ENCODE assay signal across 1 fruit fly cellular context in genomic region chr2L:19323530-19324023, dm6.
TF ChIP-seq lines count a peak whose summit lies in the region.

No protein-coding gene starts in this region.

TF ChIP-seq in whole organism, embryonic, 481 proteins besides CTCF, POLR2A, EP300 and RAD21 (continued from another document):
- TF ChIP-seq gro (GFP tag; optimal IDR thresholded peaks at IDR 0.05; lab: Kevin White, UChicago): no peak
- no peak for TF ChIP-seq Ptx1 (GFP tag; IDR thresholded peaks at IDR 0.05; lab: Robert Waterston, UW)
- TF ChIP-seq pros (GFP tag; optimal IDR thresholded peaks at IDR 0.05; lab: Kevin White, UChicago): peak; percentile 46
- no peak for TF ChIP-seq Lpt (GFP tag; optimal IDR thresholded peaks at IDR 0.05; lab: Kevin White, UChicago)
- TF ChIP-seq otp (GFP tag; IDR thresholded peaks at IDR 0.05; lab: Robert Waterston, UW): no peak
- no peak for TF ChIP-seq Spps (tag; optimal IDR thresholded peaks at IDR 0.05; lab: Kevin White, UChicago)
- no peak for TF ChIP-seq CG15011 (GFP tag; optimal IDR thresholded peaks at IDR 0.05; lab: Kevin White, UChicago)
- no peak for TF ChIP-seq Med (GFP tag; lab: Kevin White, UChicago)
- peak; percentile 35 for TF ChIP-seq CG6254 (GFP tag; optimal IDR thresholded peaks at IDR 0.05; lab: Kevin White, UChicago)
- TF ChIP-seq cad (GFP tag; optimal IDR thresholded peaks at IDR 0.05; lab: Kevin White, UChicago): peak; percentile 87
- no peak for TF ChIP-seq PHDP (tag; optimal IDR thresholded peaks at IDR 0.05; lab: Kevin White, UChicago)
- no peak for TF ChIP-seq CG3407 (GFP tag; optimal IDR thresholded peaks at IDR 0.05; lab: Kevin White, UChicago)
- TF ChIP-seq stwl (tag; optimal IDR thresholded peaks at IDR 0.05; lab: Kevin White, UChicago): no peak
- TF ChIP-seq odd (GFP tag; optimal IDR thresholded peaks at IDR 0.05; lab: Kevin White, UChicago): peak; percentile 39
- peak; percentile 94 for TF ChIP-seq zen (tag; optimal IDR thresholded peaks at IDR 0.05; lab: Kevin White, UChicago)
- TF ChIP-seq rib (GFP tag; IDR thresholded peaks at IDR 0.05; lab: Robert Waterston, UW): no peak
- no peak for TF ChIP-seq bab2 (GFP tag; optimal IDR thresholded peaks at IDR 0.05; lab: Kevin White, UChicago)
- no peak for TF ChIP-seq CG12104 (GFP tag; optimal IDR thresholded peaks at IDR 0.05; lab: Kevin White, UChicago)
- TF ChIP-seq pita (GFP tag; optimal IDR thresholded peaks at IDR 0.05; lab: Kevin White, UChicago): no peak
- TF ChIP-seq trem (tag; optimal IDR thresholded peaks at IDR 0.05; lab: Kevin White, UChicago): no peak
- no peak for TF ChIP-seq dysf (GFP tag; IDR thresholded peaks at IDR 0.05; lab: Robert Waterston, UW)
- no peak for TF ChIP-seq CG10959 (GFP tag; IDR thresholded peaks at IDR 0.05; lab: Robert Waterston, UW)
- TF ChIP-seq CG34422 (GFP tag; IDR thresholded peaks at IDR 0.05; lab: Robert Waterston, UW): no peak
- TF ChIP-seq bigmax (GFP tag; optimal IDR thresholded peaks at IDR 0.05; lab: Kevin White, UChicago): no peak
- TF ChIP-seq CG5953 (GFP tag; IDR thresholded peaks at IDR 0.05; lab: Robert Waterston, UW): no peak
- no peak for TF ChIP-seq Poxn (GFP tag; IDR thresholded peaks at IDR 0.05; lab: Robert Waterston, UW)
- no peak for TF ChIP-seq Pdp1 (GFP tag; optimal IDR thresholded peaks at IDR 0.05; lab: Kevin White, UChicago)
- no peak for TF ChIP-seq wek (GFP tag; optimal IDR thresholded peaks at IDR 0.05; lab: Kevin White, UChicago)
- TF ChIP-seq vnd (GFP tag; IDR thresholded peaks at IDR 0.05; lab: Robert Waterston, UW; ENCODE audit: partially characterized antibody): no peak
- no peak for TF ChIP-seq ash1 (GFP tag; optimal IDR thresholded peaks at IDR 0.05; lab: Kevin White, UChicago)
- TF ChIP-seq Kr (GFP tag; optimal IDR thresholded peaks at IDR 0.05; lab: Kevin White, UChicago): peak; percentile 99
- no peak for TF ChIP-seq hth (optimal IDR thresholded peaks at IDR 0.05; lab: Kevin White, UChicago)
- TF ChIP-seq TFAM (GFP tag; optimal IDR thresholded peaks at IDR 0.05; lab: Kevin White, UChicago): no peak
- no peak for TF ChIP-seq z (GFP tag; IDR thresholded peaks at IDR 0.05; lab: Robert Waterston, UW)
- TF ChIP-seq eve (GFP tag; optimal IDR thresholded peaks at IDR 0.05; lab: Kevin White, UChicago): no peak
- no peak for TF ChIP-seq CG7963 (GFP tag; IDR thresholded peaks at IDR 0.05; lab: Robert Waterston, UW; ENCODE audit: partially characterized antibody)
- TF ChIP-seq grn (GFP tag; optimal IDR thresholded peaks at IDR 0.05; lab: Kevin White, UChicago): peak; percentile 99
- TF ChIP-seq Opbp (GFP tag; IDR thresholded peaks at IDR 0.05; lab: Robert Waterston, UW; ENCODE audit: partially characterized antibody): no peak
- TF ChIP-seq CG16813 (GFP tag; IDR thresholded peaks at IDR 0.05; lab: Robert Waterston, UW; ENCODE audit: partially characterized antibody): no peak
- TF ChIP-seq prd (optimal IDR thresholded peaks at IDR 0.05; lab: Kevin White, UChicago): no peak
- 0 out of 3 replicates have a peak, but pooled peaks have one; percentile 39 for TF ChIP-seq prd (GFP tag; IDR thresholded peaks at IDR 0.05; lab: Robert Waterston, UW)
- no peak for TF ChIP-seq yki (optimal IDR thresholded peaks at IDR 0.05; lab: Kevin White, UChicago)
- TF ChIP-seq CG18262 (tag; optimal IDR thresholded peaks at IDR 0.05; lab: Kevin White, UChicago): no peak
- no peak for TF ChIP-seq Bgb (GFP tag; IDR thresholded peaks at IDR 0.05; lab: Robert Waterston, UW; ENCODE audit: partially characterized antibody)
- no peak for TF ChIP-seq CG1602 (GFP tag; optimal IDR thresholded peaks at IDR 0.05; lab: Kevin White, UChicago)
- no peak for TF ChIP-seq Fer3 (tag; optimal IDR thresholded peaks at IDR 0.05; lab: Kevin White, UChicago)
- no peak for TF ChIP-seq dimm (GFP tag; IDR thresholded peaks at IDR 0.05; lab: Robert Waterston, UW)
- peak; percentile 60 for TF ChIP-seq twi (tag; optimal IDR thresholded peaks at IDR 0.05; lab: Kevin White, UChicago)
- no peak for TF ChIP-seq CG17568 (GFP tag; optimal IDR thresholded peaks at IDR 0.05; lab: Kevin White, UChicago)
- no peak for TF ChIP-seq jigr1 (GFP tag; IDR thresholded peaks at IDR 0.05; lab: Robert Waterston, UW)
- TF ChIP-seq esg (GFP tag; conservative IDR thresholded peaks at IDR 0.05; lab: Robert Waterston, UW): no peak
- no peak for TF ChIP-seq emc (GFP tag; optimal IDR thresholded peaks at IDR 0.05; lab: Kevin White, UChicago)
- no peak for TF ChIP-seq CG12071 (GFP tag; optimal IDR thresholded peaks at IDR 0.05; lab: Kevin White, UChicago)
- no peak for TF ChIP-seq Nf-YA (GFP tag; IDR thresholded peaks at IDR 0.05; lab: Robert Waterston, UW)
- TF ChIP-seq sens (GFP tag; lab: Kevin White, UChicago): no peak
- peak; percentile 99 for TF ChIP-seq CG15479 (GFP tag; optimal IDR thresholded peaks at IDR 0.05; lab: Kevin White, UChicago)
- TF ChIP-seq HLH4C (GFP tag; IDR thresholded peaks at IDR 0.05; lab: Robert Waterston, UW; ENCODE audit: partially characterized antibody): no peak
- TF ChIP-seq Ada2b (GFP tag; IDR thresholded peaks at IDR 0.05; lab: Robert Waterston, UW): no peak
- TF ChIP-seq E2f2 (GFP tag; IDR thresholded peaks at IDR 0.05; lab: Robert Waterston, UW): no peak
- TF ChIP-seq tgo (GFP tag; IDR thresholded peaks at IDR 0.05; lab: Robert Waterston, UW): no peak
- TF ChIP-seq HLHmδ (GFP tag; optimal IDR thresholded peaks at IDR 0.05; lab: Kevin White, UChicago): peak; percentile 14
- no peak for TF ChIP-seq fu2 (GFP tag; optimal IDR thresholded peaks at IDR 0.05; lab: Kevin White, UChicago)
- TF ChIP-seq zen2 (GFP tag; IDR thresholded peaks at IDR 0.05; lab: Robert Waterston, UW; ENCODE audit: partially characterized antibody): no peak
- no peak for TF ChIP-seq wor (GFP tag; IDR thresholded peaks at IDR 0.05; lab: Robert Waterston, UW)
- no peak for TF ChIP-seq CG7271 (tag; optimal IDR thresholded peaks at IDR 0.05; lab: Kevin White, UChicago)
- TF ChIP-seq CG13894 (tag; optimal IDR thresholded peaks at IDR 0.05; lab: Kevin White, UChicago): peak; percentile 3
- no peak for TF ChIP-seq maf-S (GFP tag; optimal IDR thresholded peaks at IDR 0.05; lab: Kevin White, UChicago)
- no peak for TF ChIP-seq CG4707 (GFP tag; optimal IDR thresholded peaks at IDR 0.05; lab: Kevin White, UChicago)
- TF ChIP-seq CG8388 (GFP tag; optimal IDR thresholded peaks at IDR 0.05; lab: Kevin White, UChicago): no peak
- TF ChIP-seq chm (GFP tag; IDR thresholded peaks at IDR 0.05; lab: Robert Waterston, UW): no peak
- no peak for TF ChIP-seq HmgZ (tag; optimal IDR thresholded peaks at IDR 0.05; lab: Kevin White, UChicago)
- peak; percentile 6 for TF ChIP-seq nmo (GFP tag; optimal IDR thresholded peaks at IDR 0.05; lab: Kevin White, UChicago)
- no peak for TF ChIP-seq en (GFP tag; optimal IDR thresholded peaks at IDR 0.05; lab: Kevin White, UChicago)
- no peak for TF ChIP-seq slbo (GFP tag; IDR thresholded peaks at IDR 0.05; lab: Robert Waterston, UW)
- TF ChIP-seq h (optimal IDR thresholded peaks at IDR 0.05; lab: Kevin White, UChicago): no peak
- TF ChIP-seq CG2129 (GFP tag; IDR thresholded peaks at IDR 0.05; lab: Robert Waterston, UW; ENCODE audit: partially characterized antibody): no peak
- TF ChIP-seq Xbp1 (GFP tag; optimal IDR thresholded peaks at IDR 0.05; lab: Kevin White, UChicago): no peak
- TF ChIP-seq Awh (GFP tag; IDR thresholded peaks at IDR 0.05; lab: Robert Waterston, UW): peak; percentile 62; the same call in 1 of the 2 replicates
- no peak for TF ChIP-seq bbx (GFP tag; IDR thresholded peaks at IDR 0.05; lab: Robert Waterston, UW; ENCODE audit: partially characterized antibody)
- no peak for TF ChIP-seq sisA (GFP tag; IDR thresholded peaks at IDR 0.05; lab: Robert Waterston, UW)
- TF ChIP-seq danr (GFP tag; IDR thresholded peaks at IDR 0.05; lab: Robert Waterston, UW): no peak
- TF ChIP-seq seq (GFP tag; IDR thresholded peaks at IDR 0.05; lab: Robert Waterston, UW): no peak
- TF ChIP-seq caup (GFP tag; optimal IDR thresholded peaks at IDR 0.05; lab: Kevin White, UChicago; ENCODE audit: severe bottlenecking): no peak
- TF ChIP-seq aop (GFP tag; IDR thresholded peaks at IDR 0.05; lab: Robert Waterston, UW): no peak
- TF ChIP-seq sd (tag; optimal IDR thresholded peaks at IDR 0.05; lab: Kevin White, UChicago): no peak
- TF ChIP-seq ase (GFP tag; IDR thresholded peaks at IDR 0.05; lab: Robert Waterston, UW): no peak
- no peak for TF ChIP-seq crp (GFP tag; optimal IDR thresholded peaks at IDR 0.05; lab: Kevin White, UChicago)
- TF ChIP-seq NFAT (GFP tag; IDR thresholded peaks at IDR 0.05; lab: Robert Waterston, UW): no peak
- no peak for TF ChIP-seq Nf-YC (tag; optimal IDR thresholded peaks at IDR 0.05; lab: Kevin White, UChicago)
- TF ChIP-seq Deaf1 (tag; optimal IDR thresholded peaks at IDR 0.05; lab: Kevin White, UChicago): peak; percentile 61
- no peak for TF ChIP-seq Hr3 (GFP tag; optimal IDR thresholded peaks at IDR 0.05; lab: Kevin White, UChicago)
- TF ChIP-seq Gug (GFP tag; IDR thresholded peaks at IDR 0.05; lab: Robert Waterston, UW): no peak
- TF ChIP-seq D (optimal IDR thresholded peaks at IDR 0.05; lab: Kevin White, UChicago): peak; percentile 55
- TF ChIP-seq D (GFP tag; optimal IDR thresholded peaks at IDR 0.05; lab: Kevin White, UChicago): no peak
- TF ChIP-seq Jarid2 (GFP tag; optimal IDR thresholded peaks at IDR 0.05; lab: Kevin White, UChicago): no peak
- TF ChIP-seq CG6683 (GFP tag; optimal IDR thresholded peaks at IDR 0.05; lab: Kevin White, UChicago): no peak
- no peak for TF ChIP-seq Chrac-16 (GFP tag; optimal IDR thresholded peaks at IDR 0.05; lab: Kevin White, UChicago)
- TF ChIP-seq Elba2 (GFP tag; optimal IDR thresholded peaks at IDR 0.05; lab: Kevin White, UChicago): no peak
- TF ChIP-seq insv (GFP tag; optimal IDR thresholded peaks at IDR 0.05; lab: Kevin White, UChicago): peak in 1 of 2 experiments; percentile 35
- TF ChIP-seq zfh1 (GFP tag; IDR thresholded peaks at IDR 0.05; lab: Robert Waterston, UW): 0 out of 3 replicates have a peak, but pooled peaks have one; percentile 3
- no peak for TF ChIP-seq CG7839 (tag; optimal IDR thresholded peaks at IDR 0.05; lab: Kevin White, UChicago)
- TF ChIP-seq abd-A (tag; optimal IDR thresholded peaks at IDR 0.05; lab: Kevin White, UChicago): peak; percentile 60
- TF ChIP-seq tll (GFP tag; optimal IDR thresholded peaks at IDR 0.05; lab: Kevin White, UChicago): peak in 1 of 2 experiments; percentile 92
- TF ChIP-seq CG18011 (GFP tag; optimal IDR thresholded peaks at IDR 0.05; lab: Kevin White, UChicago): no peak
- TF ChIP-seq CG6765 (GFP tag; optimal IDR thresholded peaks at IDR 0.05; lab: Kevin White, UChicago): no peak
- TF ChIP-seq Hr78 (GFP tag; optimal IDR thresholded peaks at IDR 0.05; lab: Kevin White, UChicago): peak in 1 of 2 experiments; percentile 72
- TF ChIP-seq sc (optimal IDR thresholded peaks at IDR 0.05; lab: Kevin White, UChicago): no peak
- TF ChIP-seq sc (GFP tag; optimal IDR thresholded peaks at IDR 0.05; lab: Kevin White, UChicago): no peak
- peak; percentile 73; the same call in 1 of the 3 replicates for TF ChIP-seq CG2199 (GFP tag; IDR thresholded peaks at IDR 0.05; lab: Robert Waterston, UW)
- no peak for TF ChIP-seq CG13775 (GFP tag; optimal IDR thresholded peaks at IDR 0.05; lab: Kevin White, UChicago)
- peak; percentile 71; the same call in 1 of the 2 replicates for TF ChIP-seq sens-2 (GFP tag; IDR thresholded peaks at IDR 0.05; lab: Robert Waterston, UW)
